Fruit fly (Drosophila melanogaster) whole organism, embryonic: Measurements from ENCODE around the gene Ppn.

Experiments
- CG10366 ChIP-seq: fragments of 200-800 bp; sonication (Bioruptor generic); IDR thresholded peaks from 2 replicates; pipeline ENCODE4 v1.3.6; 2022; ENCODE audit warnings: missing biosample characterization, missing genetic modification characterization
- CG11456 ChIP-seq: fragments of 200-800 bp; sonication (Bioruptor generic); IDR thresholded peaks from 3 replicates; pipeline ENCODE4 v1.3.6; 2022; ENCODE audit warnings: missing biosample characterization, missing genetic modification characterization
- CG11695 ChIP-seq: fragments of 200-800 bp; sonication (Bioruptor generic); IDR thresholded peaks from 3 replicates; pipeline ENCODE4 v1.3.6; 2022; ENCODE audit warnings: missing biosample characterization, missing genetic modification characterization
- CG13123 ChIP-seq: fragments of 200-800 bp; sonication (Bioruptor generic); optimal IDR thresholded peaks from 2 replicates; lab custom pipeline; 2016; ENCODE audit warnings: missing biosample characterization, missing genetic modification characterization
- CG14050 ChIP-seq: fragments of 200-800 bp; sonication (Bioruptor generic); IDR thresholded peaks from 3 replicates; pipeline ENCODE4 v1.3.6; 2022; ENCODE audit warnings: missing biosample characterization, missing genetic modification characterization
- CG14667 ChIP-seq: fragments of 200-800 bp; sonication (Bioruptor generic); IDR thresholded peaks from 2 replicates; pipeline ENCODE4 v1.3.6; 2022; ENCODE audit warnings: missing biosample characterization, missing genetic modification characterization
- CG15011 ChIP-seq: fragments of 200-800 bp; sonication (Bioruptor generic); optimal IDR thresholded peaks from 3 replicates; lab custom pipeline; 2018; ENCODE audit warnings: missing biosample characterization, mild to moderate bottlenecking, missing genetic modification characterization
- CG15073 ChIP-seq: fragments of 200-800 bp; sonication (Bioruptor generic); optimal IDR thresholded peaks from 2 replicates; lab custom pipeline; 2016; ENCODE audit warnings: missing biosample characterization, missing genetic modification characterization
- CG1529 ChIP-seq: fragments of 200-800 bp; sonication (Bioruptor generic); optimal IDR thresholded peaks from 3 replicates; lab custom pipeline; 2018; ENCODE audit warnings: missing biosample characterization, missing genetic modification characterization
- CG15479 ChIP-seq: fragments of 200-800 bp; sonication (Bioruptor generic); optimal IDR thresholded peaks from 3 replicates; lab custom pipeline; 2019; ENCODE audit warnings: missing biosample characterization, mild to moderate bottlenecking, missing genetic modification characterization, moderate library complexity
- CG16815 ChIP-seq: fragments of 200-800 bp; sonication (Bioruptor generic); optimal IDR thresholded peaks from 3 replicates; lab custom pipeline; 2017; ENCODE audit warnings: missing biosample characterization, mild to moderate bottlenecking, missing genetic modification characterization
- CG1792 ChIP-seq: fragments of 200-800 bp; sonication (Bioruptor generic); optimal IDR thresholded peaks from 2 replicates; lab custom pipeline; 2016; ENCODE audit warnings: missing biosample characterization, missing genetic modification characterization
- CG18619 ChIP-seq: fragments of 200-800 bp; sonication (Bioruptor generic); optimal IDR thresholded peaks from 3 replicates; lab custom pipeline; 2017; ENCODE audit warnings: missing biosample characterization, mild to moderate bottlenecking, missing genetic modification characterization
- CG2120 ChIP-seq: fragments of 200-800 bp; sonication (Bioruptor generic); optimal IDR thresholded peaks from 3 replicates; lab custom pipeline; 2016; ENCODE audit warnings: missing biosample characterization, missing genetic modification characterization
- CG30431 ChIP-seq: fragments of 200-800 bp; sonication (Bioruptor generic); optimal IDR thresholded peaks from 2 replicates; lab custom pipeline; 2017; ENCODE audit warnings: missing biosample characterization, missing genetic modification characterization
- CG31441 ChIP-seq: fragments of 200-800 bp; sonication (Bioruptor generic); IDR thresholded peaks from 2 replicates; pipeline ENCODE4 v1.3.6; 2022; ENCODE audit warnings: missing biosample characterization, missing genetic modification characterization
- CG32772 ChIP-seq: fragments of 200-800 bp; sonication (Bioruptor generic); IDR thresholded peaks from 2 replicates; pipeline ENCODE4 v1.3.6; 2022; ENCODE audit warnings: missing biosample characterization, missing genetic modification characterization
- CG33213 ChIP-seq: fragments of 200-800 bp; sonication (Bioruptor generic); optimal IDR thresholded peaks from 3 replicates; lab custom pipeline; 2016; ENCODE audit warnings: missing biosample characterization, missing genetic modification characterization
- CG6272 ChIP-seq: fragments of 200-800 bp; sonication (Bioruptor generic); IDR thresholded peaks from 2 replicates; pipeline ENCODE4 v1.3.6; 2022; ENCODE audit warnings: missing biosample characterization, missing genetic modification characterization
- CG6765 ChIP-seq: fragments of 200-800 bp; sonication (Bioruptor generic); optimal IDR thresholded peaks from 3 replicates; lab custom pipeline; 2017; ENCODE audit warnings: missing biosample characterization, mild to moderate bottlenecking, missing genetic modification characterization
- CrebB ChIP-seq: fragments of 200-800 bp; sonication (Bioruptor generic); optimal IDR thresholded peaks from 3 replicates; lab custom pipeline; 2018; ENCODE audit warnings: missing biosample characterization, mild to moderate bottlenecking, missing genetic modification characterization
- Dll ChIP-seq: fragments of 200-800 bp; sonication (Bioruptor generic); IDR thresholded peaks from 4 replicates; pipeline ENCODE4 v1.3.6; 2022; ENCODE audit warnings: missing biosample characterization, missing genetic modification characterization; ENCODE audit not compliant: partially characterized antibody
- Doc2 ChIP-seq: fragments of 200-800 bp; sonication (Bioruptor generic); IDR thresholded peaks from 2 replicates; pipeline ENCODE4 v1.3.6; 2022; ENCODE audit warnings: missing biosample characterization, missing genetic modification characterization
- Dref ChIP-seq: fragments of 200-800 bp; sonication (Bioruptor generic); IDR thresholded peaks from 2 replicates; pipeline ENCODE4 v1.3.6; 2022; ENCODE audit warnings: missing biosample characterization, missing genetic modification characterization
- Gug ChIP-seq: fragments of 200-800 bp; sonication (Bioruptor generic); IDR thresholded peaks from 4 replicates; pipeline ENCODE4 v1.3.6; 2022; ENCODE audit warnings: missing biosample characterization, missing genetic modification characterization
- Meics ChIP-seq: fragments of 200-800 bp; sonication (Bioruptor generic); optimal IDR thresholded peaks from 2 replicates; lab custom pipeline; 2017; ENCODE audit warnings: missing biosample characterization, mild to moderate bottlenecking, missing genetic modification characterization
- Neu2 ChIP-seq: fragments of 200-800 bp; sonication (Bioruptor generic); optimal IDR thresholded peaks from 3 replicates; lab custom pipeline; 2016; ENCODE audit warnings: missing biosample characterization, missing genetic modification characterization, borderline replicate concordance
- Nf-YB ChIP-seq: fragments of 200-800 bp; sonication (Bioruptor generic); optimal IDR thresholded peaks from 3 replicates; lab custom pipeline; 2019; ENCODE audit warnings: missing biosample characterization, mild to moderate bottlenecking, missing genetic modification characterization, moderate library complexity
- Rx ChIP-seq: fragments of 200-800 bp; sonication (Bioruptor generic); IDR thresholded peaks from 2 replicates; pipeline ENCODE4 v1.3.6; 2022; ENCODE audit warnings: missing biosample characterization, missing genetic modification characterization
- al ChIP-seq: fragments of 200-800 bp; sonication (Bioruptor generic); IDR thresholded peaks from 2 replicates; pipeline ENCODE4 v1.3.6; 2022; ENCODE audit warnings: missing biosample characterization, missing genetic modification characterization
- bowl ChIP-seq: fragments of 200-800 bp; sonication (Bioruptor generic); IDR thresholded peaks from 2 replicates; pipeline ENCODE4 v1.3.6; 2022; ENCODE audit warnings: missing biosample characterization, missing genetic modification characterization
- chinmo ChIP-seq: fragments of 200-800 bp; sonication (Bioruptor generic); IDR thresholded peaks from 4 replicates; pipeline ENCODE4 v1.3.6; 2022; ENCODE audit warnings: missing biosample characterization, missing genetic modification characterization; ENCODE audit not compliant: partially characterized antibody
- corto ChIP-seq: fragments of 200-800 bp; sonication (Bioruptor generic); optimal IDR thresholded peaks from 2 replicates; lab custom pipeline; 2016; ENCODE audit warnings: missing biosample characterization, mild to moderate bottlenecking, missing genetic modification characterization, moderate library complexity
- dimm ChIP-seq: fragments of 200-800 bp; sonication (Bioruptor generic); IDR thresholded peaks from 2 replicates; pipeline ENCODE4 v1.3.6; 2022; ENCODE audit warnings: missing biosample characterization, missing genetic modification characterization
- gcm ChIP-seq: fragments of 200-800 bp; sonication (Bioruptor generic); optimal IDR thresholded peaks from 2 replicates; lab custom pipeline; 2019; ENCODE audit warnings: missing biosample characterization, mild to moderate bottlenecking, missing genetic modification characterization, moderate library complexity
- kni ChIP-seq: fragments of 200-800 bp; sonication (Bioruptor generic); optimal IDR thresholded peaks from 3 replicates; lab custom pipeline; 2017; ENCODE audit warnings: mild to moderate bottlenecking, missing biosample characterization, missing genetic modification reagents, missing genetic modification characterization
- mam ChIP-seq: fragments of 200-800 bp; sonication (Bioruptor generic); optimal IDR thresholded peaks from 3 replicates; lab custom pipeline; 2016; ENCODE audit warnings: missing biosample characterization, missing genetic modification characterization
- nerfin-1 ChIP-seq: fragments of 200-800 bp; sonication (Bioruptor generic); optimal IDR thresholded peaks from 3 replicates; lab custom pipeline; 2019; ENCODE audit warnings: missing biosample characterization, mild to moderate bottlenecking, missing genetic modification characterization, moderate library complexity
- oc ChIP-seq: fragments of 200-800 bp; sonication (Bioruptor generic); optimal IDR thresholded peaks from 2 replicates; lab custom pipeline; 2018; ENCODE audit warnings: missing biosample characterization, mild to moderate bottlenecking, missing genetic modification characterization, moderate library complexity
- peb ChIP-seq: fragments of 200-800 bp; sonication (Bioruptor generic); IDR thresholded peaks from 2 replicates; pipeline ENCODE4 v1.3.6; 2022; ENCODE audit warnings: missing biosample characterization, missing genetic modification characterization
- prd ChIP-seq, 3 experiments: fragments of >200 bp in 2 of 3; fragments of 200-800 bp in 1 of 3; sonication (Bioruptor generic) in 1 of 3; optimal IDR thresholded peaks in 2 of 3; IDR thresholded peaks in 1 of 3; 2 replicates in 2 of 3; 3 replicates in 1 of 3; pipeline versions ENCODE4 v1.3.6 to Lab custom; 2017 to 2022; ENCODE audit warnings: missing biosample characterization in 1 of 3, missing genetic modification characterization in 1 of 3
- run ChIP-seq: fragments of 200-800 bp; sonication (Bioruptor generic); optimal IDR thresholded peaks from 3 replicates; lab custom pipeline; 2018; ENCODE audit warnings: missing biosample characterization, mild to moderate bottlenecking, missing genetic modification characterization
- schlank ChIP-seq: fragments of 200-800 bp; sonication (Bioruptor generic); optimal IDR thresholded peaks from 2 replicates; lab custom pipeline; 2018; ENCODE audit warnings: missing biosample characterization, mild to moderate bottlenecking, missing genetic modification characterization
- sens-2 ChIP-seq: fragments of 200-800 bp; sonication (Bioruptor generic); IDR thresholded peaks from 2 replicates; pipeline ENCODE4 v1.3.6; 2022; ENCODE audit warnings: missing biosample characterization, missing genetic modification characterization
- seq ChIP-seq: fragments of 200-800 bp; sonication (Bioruptor generic); IDR thresholded peaks from 2 replicates; pipeline ENCODE4 v1.3.6; 2022; ENCODE audit warnings: missing biosample characterization, missing genetic modification characterization
- slbo ChIP-seq: fragments of 200-800 bp; sonication (Bioruptor generic); IDR thresholded peaks from 2 replicates; pipeline ENCODE4 v1.3.6; 2022; ENCODE audit warnings: missing biosample characterization, missing genetic modification characterization
- slou ChIP-seq: fragments of 200-800 bp; sonication (Bioruptor generic); optimal IDR thresholded peaks from 3 replicates; lab custom pipeline; 2016; ENCODE audit warnings: missing biosample characterization, missing genetic modification characterization
- ttk ChIP-seq: fragments of 200-800 bp; sonication (Bioruptor generic); IDR thresholded peaks from 2 replicates; pipeline ENCODE4 v2.1.2; 2022; ENCODE audit warnings: missing biosample characterization, missing genetic modification characterization
- vfl ChIP-seq: fragments of 200-800 bp; sonication (Bioruptor generic); optimal IDR thresholded peaks from 2 replicates; lab custom pipeline; 2016; ENCODE audit warnings: missing biosample characterization, missing genetic modification characterization
- zen ChIP-seq: fragments of 200-800 bp; sonication (Bioruptor generic); optimal IDR thresholded peaks from 3 replicates; lab custom pipeline; 2018; ENCODE audit warnings: missing biosample characterization, mild to moderate bottlenecking, missing genetic modification characterization, moderate library complexity

Ppn gene

DNA sequence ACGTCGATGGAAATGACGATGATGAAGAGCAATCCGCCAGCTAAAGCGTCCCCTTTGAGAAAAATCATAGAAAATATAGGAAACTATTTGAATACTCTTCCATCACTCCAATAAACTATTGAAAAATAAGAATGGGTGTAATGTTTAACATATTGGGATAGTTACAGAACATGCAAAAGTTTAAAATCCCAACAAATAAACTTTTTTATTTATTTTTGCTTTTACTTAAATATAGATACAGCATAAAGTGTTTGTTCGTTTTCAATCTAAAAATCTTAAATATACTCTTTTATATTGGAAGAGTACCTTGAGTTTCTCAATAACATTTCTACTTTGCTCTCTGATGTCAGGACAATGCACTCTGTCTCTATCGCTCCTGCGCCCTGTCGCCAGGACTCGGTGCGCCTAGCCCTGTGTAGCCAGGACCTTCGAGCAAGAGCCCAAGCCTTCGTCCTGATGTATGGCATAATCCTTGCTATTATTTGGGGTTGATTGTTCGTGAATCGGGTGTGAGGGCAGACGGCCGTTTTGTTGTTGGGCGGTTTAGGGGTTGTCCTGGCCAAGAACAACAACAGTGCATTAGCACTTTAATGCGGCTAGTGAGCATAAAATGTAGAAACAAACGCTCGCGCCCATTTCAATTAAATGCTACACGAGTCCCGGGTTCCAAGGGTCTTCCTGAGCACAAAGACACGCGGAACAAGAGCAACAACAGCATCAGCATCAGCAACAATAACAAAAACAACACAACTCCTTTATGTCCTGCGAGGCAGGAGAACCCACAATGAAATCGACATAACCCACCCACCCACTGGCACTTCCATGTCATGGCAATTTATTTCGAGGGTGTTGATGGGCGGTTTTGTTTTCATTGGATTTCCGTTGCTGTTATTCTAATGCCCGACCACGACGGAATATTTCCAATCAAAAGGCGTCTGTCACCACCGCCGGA is 32.8 kb upstream of the Ppn start (continued):
- TF ChIP-seq ttk (no peak), bowl (GFP tag; lab: Robert Waterston, UW) (no peak), schlank (no peak), CG1792 (GFP tag; lab: Kevin White, UChicago) (no peak), al (GFP tag; lab: Robert Waterston, UW) (no peak), Doc2 (GFP tag; lab: Robert Waterston, UW) (no peak), slou (GFP tag; lab: Kevin White, UChicago) (no peak), slbo (no peak), CG6765 (GFP tag; lab: Kevin White, UChicago) (no peak), CG10366 (GFP tag; lab: Robert Waterston, UW) (no peak), CG15011 (GFP tag; lab: Kevin White, UChicago) (no peak), gcm (GFP tag; lab: Kevin White, UChicago) (no peak), seq (GFP tag; lab: Robert Waterston, UW) (peak; percentile 14; the same call in 1 of the 2 replicates), Neu2 (GFP tag; lab: Kevin White, UChicago) (no peak), CG14050 (no peak), CG30431 (GFP tag; lab: Kevin White, UChicago) (no peak), CG33213 (GFP tag; lab: Kevin White, UChicago) (no peak), CG31441 (GFP tag; lab: Robert Waterston, UW) (no peak), prd (optimal IDR thresholded peaks at IDR 0.05; lab: Kevin White, UChicago) (no peak), prd (GFP tag; IDR thresholded peaks at IDR 0.05; lab: Robert Waterston, UW) (no peak), kni (no peak), CG18619 (GFP tag; lab: Kevin White, UChicago) (no peak), nerfin-1 (tag; lab: Kevin White, UChicago) (peak; percentile 8), CG13123 (GFP tag; lab: Kevin White, UChicago) (no peak), zen (tag; lab: Kevin White, UChicago) (no peak), CG16815 (no peak), chinmo (0 out of 4 replicates have a peak, but pooled peaks have one; percentile 51), mam (no peak), CG2120 (GFP tag; lab: Kevin White, UChicago) (no peak), CG32772 (GFP tag; lab: Robert Waterston, UW) (no peak), corto (no peak), vfl (no peak), CG11695 (GFP tag; lab: Robert Waterston, UW) (no peak), Nf-YB (GFP tag; lab: Kevin White, UChicago) (peak; percentile 35), run (tag; lab: Kevin White, UChicago) (peak; percentile 27), CG1529 (no peak), CrebB (tag; lab: Kevin White, UChicago) (no peak), peb (GFP tag; lab: Robert Waterston, UW) (no peak), CG11456 (GFP tag; lab: Robert Waterston, UW) (no peak), Gug (GFP tag; lab: Robert Waterston, UW) (no peak), CG14667 (GFP tag; lab: Robert Waterston, UW) (no peak), CG15479 (GFP tag; lab: Kevin White, UChicago) (no peak), Rx (GFP tag; lab: Robert Waterston, UW) (no peak), CG15073 (GFP tag; lab: Kevin White, UChicago) (no peak), oc (peak; percentile 70), Dll (no peak), Meics (GFP tag; lab: Kevin White, UChicago) (no peak), CG6272 (GFP tag; lab: Robert Waterston, UW) (no peak), Dref (GFP tag; lab: Robert Waterston, UW) (no peak), sens-2 (GFP tag; lab: Robert Waterston, UW) (no peak), dimm (GFP tag; lab: Robert Waterston, UW) (no peak)
